Worm (Caenorhabditis elegans) whole organism, mixed stage, embryonic: Measurements from ENCODE around the gene F53A3.1.

Experiments used
- elt-1 ChIP-seq: sonication (generic microtip); optimal IDR thresholded peaks from 2 replicates; lab custom pipeline; 2017; ENCODE audit warnings: missing genetic modification characterization, mild to moderate bottlenecking, missing compliant biosample characterization, antibody characterized with exemption, moderate library complexity, borderline replicate concordance; ENCODE audit not compliant: insufficient read depth
- flh-1 ChIP-seq: fragments of 200-800 bp; sonication (Bioruptor generic); optimal IDR thresholded peaks from 2 replicates; lab custom pipeline; 2018; ENCODE audit warnings: mild to moderate bottlenecking, missing genetic modification characterization, moderate library complexity, missing compliant biosample characterization
- mep-1 ChIP-seq: fragments of 150-350 bp; optimal IDR thresholded peaks from 2 replicates; lab custom pipeline; 2017; ENCODE audit warnings: missing biosample characterization, missing genetic modification reagents, missing genetic modification characterization, inconsistent platforms
- nhr-28 ChIP-seq: fragments of 150-350 bp; optimal IDR thresholded peaks from 2 replicates; lab custom pipeline; 2014; ENCODE audit warnings: missing biosample characterization, missing genetic modification characterization
- nhr-76 ChIP-seq: sonication (generic microtip); optimal IDR thresholded peaks from 2 replicates; lab custom pipeline; 2017; ENCODE audit warnings: missing biosample characterization, missing genetic modification characterization
- pha-4 ChIP-seq: fragments of 150-350 bp; optimal IDR thresholded peaks from 2 replicates; lab custom pipeline; 2018; ENCODE audit warnings: missing biosample characterization, missing genetic modification reagents, missing genetic modification characterization
- sem-2 ChIP-seq: fragments of 200-800 bp; sonication (Bioruptor generic); optimal IDR thresholded peaks from 2 replicates; lab custom pipeline; 2018; ENCODE audit warnings: mild to moderate bottlenecking, missing genetic modification characterization, missing compliant biosample characterization
- unc-62 ChIP-seq: fragments of 150-350 bp; optimal IDR thresholded peaks from 2 replicates; lab custom pipeline; 2014; ENCODE audit warnings: missing biosample characterization, missing genetic modification reagents, missing genetic modification characterization
- ztf-11 ChIP-seq: fragments of 150-350 bp; optimal IDR thresholded peaks from 2 replicates; lab custom pipeline; 2014; ENCODE audit warnings: missing biosample characterization, missing genetic modification characterization

ce11 chrIII:1943488-1943887 lies at the start of gene F53A3.1:
- TF ChIP-seq pha-4 (tag; lab: Kevin White, UChicago) (no peak), ztf-11 (tag; lab: Kevin White, UChicago) (no peak), elt-1 (tag; lab: Kevin White, UChicago) (no peak), nhr-76 (no peak), unc-62 (no peak), flh-1 (GFP tag; lab: Kevin White, UChicago) (no peak), sem-2 (GFP tag; lab: Kevin White, UChicago) (no peak), nhr-28 (tag; lab: Kevin White, UChicago) (no peak), mep-1 (tag; lab: Kevin White, UChicago) (no peak)
